Worm (Caenorhabditis elegans) whole organism, late embryonic: ENCODE data around the gene sel-12.

ENCODE experiments used
- F13H6.1 ChIP-seq: sonication (generic microtip); optimal IDR thresholded peaks from 2 replicates; lab custom pipeline; 2016; ENCODE audit warnings: missing genetic modification characterization, missing compliant biosample characterization
- ceh-14 ChIP-seq: sonication (generic microtip); optimal IDR thresholded peaks from 2 replicates; lab custom pipeline; 2016; ENCODE audit warnings: missing genotype, missing genetic modification characterization, missing compliant biosample characterization
- ceh-9 ChIP-seq: sonication (generic microtip); optimal IDR thresholded peaks from 2 replicates; lab custom pipeline; 2016; ENCODE audit warnings: mild to moderate bottlenecking, missing genetic modification characterization, inconsistent platforms, missing compliant biosample characterization
- dmd-4 ChIP-seq: sonication (generic microtip); optimal IDR thresholded peaks from 2 replicates; lab custom pipeline; 2016; ENCODE audit warnings: borderline replicate concordance, missing genetic modification characterization, missing compliant biosample characterization
- dve-1 ChIP-seq: sonication (generic microtip); optimal IDR thresholded peaks from 2 replicates; lab custom pipeline; 2017; ENCODE audit warnings: antibody characterized with exemption, mild to moderate bottlenecking, missing genetic modification characterization, missing compliant biosample characterization
- ets-4 ChIP-seq: sonication (generic microtip); optimal IDR thresholded peaks from 2 replicates; lab custom pipeline; 2016; ENCODE audit warnings: missing genetic modification characterization, missing compliant biosample characterization
- hlh-30 ChIP-seq: sonication (generic microtip); optimal IDR thresholded peaks from 2 replicates; lab custom pipeline; 2017; ENCODE audit warnings: antibody characterized with exemption, missing genetic modification characterization, missing compliant biosample characterization; ENCODE audit not compliant: insufficient read depth
- hlh-6 ChIP-seq: sonication (generic microtip); optimal IDR thresholded peaks from 2 replicates; lab custom pipeline; 2016; ENCODE audit warnings: missing genotype, missing genetic modification characterization, missing compliant biosample characterization
- nfya-1 ChIP-seq: sonication (generic microtip); optimal IDR thresholded peaks from 2 replicates; lab custom pipeline; 2017; ENCODE audit warnings: missing genetic modification characterization, mild to moderate bottlenecking, missing compliant biosample characterization, antibody characterized with exemption, moderate library complexity
- odd-2 ChIP-seq: sonication (generic microtip); optimal IDR thresholded peaks from 2 replicates; lab custom pipeline; 2017; ENCODE audit warnings: antibody characterized with exemption, mild to moderate bottlenecking, missing genetic modification characterization, missing compliant biosample characterization
- pha-4 ChIP-seq: fragments of 150-350 bp; optimal IDR thresholded peaks from 2 replicates; lab custom pipeline; 2018; ENCODE audit warnings: missing biosample characterization, missing genetic modification reagents, missing genetic modification characterization
- pqm-1 ChIP-seq: sonication (generic microtip); optimal IDR thresholded peaks from 2 replicates; lab custom pipeline; 2016; ENCODE audit warnings: missing genetic modification characterization, missing compliant biosample characterization
- rnt-1 ChIP-seq: sonication (generic microtip); optimal IDR thresholded peaks from 2 replicates; lab custom pipeline; 2016; ENCODE audit warnings: missing genetic modification characterization, missing compliant biosample characterization
- unc-42 ChIP-seq: sonication (generic microtip); optimal IDR thresholded peaks from 2 replicates; lab custom pipeline; 2016; ENCODE audit warnings: missing genotype, missing genetic modification characterization, missing compliant biosample characterization

DNA sequence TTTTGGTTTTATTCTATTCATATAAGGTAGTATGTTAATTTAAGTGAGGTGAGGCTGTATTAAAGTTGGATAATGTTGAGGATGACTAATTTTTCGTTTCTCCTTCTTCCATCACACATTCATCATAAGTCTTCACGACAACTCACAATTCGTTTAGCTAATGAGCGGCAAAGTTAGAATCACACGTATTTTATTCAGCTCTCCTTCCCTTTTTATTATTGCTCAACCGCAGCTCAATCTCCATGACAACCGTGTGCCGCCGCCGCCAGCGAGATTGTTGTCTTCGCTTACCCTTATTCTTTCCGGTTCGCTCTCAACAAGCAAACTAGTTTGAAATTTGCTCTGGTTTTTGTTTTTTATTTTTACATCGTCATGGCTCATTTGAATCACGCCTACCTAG, 35.3 kb upstream of the sel-12 start, which contains the start of gene ZC13.2:
- TF ChIP-seq pqm-1 (tag; lab: Kevin White, UChicago) (no peak), dmd-4 (no peak), dve-1 (no peak), hlh-6 (tag; lab: Kevin White, UChicago) (no peak), odd-2 (tag; lab: Kevin White, UChicago) (no peak), rnt-1 (tag; lab: Kevin White, UChicago) (no peak), nfya-1 (tag; lab: Kevin White, UChicago) (no peak), ets-4 (tag; lab: Kevin White, UChicago) (no peak), unc-42 (no peak), F13H6.1 (no peak), hlh-30 (tag; lab: Kevin White, UChicago) (no peak), ceh-9 (tag; lab: Kevin White, UChicago) (no peak), pha-4 (tag; lab: Kevin White, UChicago) (no peak), ceh-14 (tag; lab: Kevin White, UChicago) (no peak)
